Worm (Caenorhabditis elegans) whole organism, L4/young adult: ENCODE results near the gene C31C9.6.
"Not testable (repeated sequence)": the region's sequence is repeated elsewhere in the genome, so short reads cannot be mapped to it uniquely, and the experiment has no call there.

Experiments used
- W03F9.2 ChIP-seq: fragments of 150-350 bp; optimal IDR thresholded peaks from 2 replicates; lab custom pipeline; 2014; ENCODE audit warnings: missing biosample characterization, missing genetic modification characterization
- dao-5 ChIP-seq: sonication (generic microtip); optimal IDR thresholded peaks from 2 replicates; lab custom pipeline; 2016; ENCODE audit warnings: missing genotype, missing genetic modification characterization, moderate library complexity, missing compliant biosample characterization
- him-1 ChIP-seq: sonication (generic microtip); optimal IDR thresholded peaks from 2 replicates; lab custom pipeline; 2016; ENCODE audit warnings: missing genotype, missing genetic modification reagents, missing genetic modification characterization, missing compliant biosample characterization

C31C9.6 gene

ce11 chrII:13672057-13672456 lies 10.2 kb upstream of the C31C9.6 start:
- TF ChIP-seq dao-5 (tag; lab: Kevin White, UChicago) (no peak), him-1 (no peak), W03F9.2 (tag; lab: Kevin White, UChicago) (no peak)

DNA sequence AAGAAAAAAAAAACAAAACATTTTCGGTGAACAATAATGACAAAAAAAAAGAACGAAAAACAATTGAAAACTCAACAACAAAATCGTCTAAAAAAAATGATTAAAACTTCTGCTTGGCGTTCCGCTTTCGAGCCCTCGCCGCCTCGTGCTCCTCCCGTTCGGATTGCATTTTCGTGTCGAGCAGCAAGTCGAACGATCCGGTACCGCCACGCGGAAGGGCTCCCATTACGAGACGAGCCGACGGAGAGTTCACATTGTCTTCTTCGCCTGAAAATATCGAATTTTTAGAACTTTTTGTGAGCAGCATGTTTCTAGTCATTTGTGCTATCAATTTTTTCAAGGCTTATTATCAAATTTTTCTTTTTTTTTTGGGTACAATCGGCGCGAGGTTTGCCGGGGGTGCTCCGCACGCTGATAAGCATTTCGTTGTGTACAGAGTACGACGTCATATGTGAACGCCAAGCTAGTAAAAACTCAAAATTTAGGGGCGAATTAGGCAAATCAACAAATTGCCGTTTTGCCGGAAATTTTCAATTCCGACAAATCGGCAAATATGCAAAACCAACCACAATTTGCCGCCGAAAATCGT lies 8.9 kb upstream of the C31C9.6 start:
- TF ChIP-seq him-1 (no peak), W03F9.2 (tag; lab: Kevin White, UChicago) (no peak), dao-5 (tag; lab: Kevin White, UChicago) (no peak)

DNA sequence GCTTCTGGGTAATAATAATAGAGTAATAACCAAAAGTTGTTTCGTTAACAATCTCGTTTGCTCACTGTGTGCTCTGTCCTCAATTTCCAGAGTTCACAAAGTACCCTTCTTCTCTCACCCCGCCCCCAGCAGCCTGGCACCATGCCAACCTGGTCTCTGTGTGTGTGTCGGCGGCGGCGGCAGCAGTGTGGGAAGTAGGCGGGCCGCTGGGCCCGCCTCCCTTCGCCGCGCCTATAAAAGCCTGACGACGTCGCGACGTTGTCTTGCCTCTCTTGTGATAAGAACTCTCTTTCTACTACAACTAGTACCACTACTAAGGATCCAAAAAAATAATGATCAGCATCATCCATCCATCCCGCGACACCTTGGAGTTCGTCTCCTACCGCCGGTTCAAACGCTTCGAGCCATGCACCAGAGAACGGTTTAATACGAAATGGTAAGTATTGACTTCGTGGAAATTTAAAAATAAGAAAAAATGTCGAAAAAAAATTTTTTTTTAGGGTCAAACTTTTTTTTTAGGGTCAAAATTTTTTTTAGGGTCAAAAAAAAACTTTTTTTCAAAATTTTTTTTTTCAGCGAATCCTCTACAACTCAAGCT lies 7.1 kb upstream of the C31C9.6 start, which contains the start of gene C31C9.7:
C31C9.7 (plus strand) TSS at position 261 of the 598 bp plus-strand sequence.
- TF ChIP-seq dao-5 (tag; lab: Kevin White, UChicago) (no peak), him-1 (no peak), W03F9.2 (tag; lab: Kevin White, UChicago) (no peak)

ce11 chrII:13664993-13665680 lies 3.2 kb upstream of the C31C9.6 start:
- no peak for TF ChIP-seq dao-5 (tag; lab: Kevin White, UChicago)
- no peak for TF ChIP-seq W03F9.2 (tag; lab: Kevin White, UChicago)
- TF ChIP-seq him-1: no peak

DNA sequence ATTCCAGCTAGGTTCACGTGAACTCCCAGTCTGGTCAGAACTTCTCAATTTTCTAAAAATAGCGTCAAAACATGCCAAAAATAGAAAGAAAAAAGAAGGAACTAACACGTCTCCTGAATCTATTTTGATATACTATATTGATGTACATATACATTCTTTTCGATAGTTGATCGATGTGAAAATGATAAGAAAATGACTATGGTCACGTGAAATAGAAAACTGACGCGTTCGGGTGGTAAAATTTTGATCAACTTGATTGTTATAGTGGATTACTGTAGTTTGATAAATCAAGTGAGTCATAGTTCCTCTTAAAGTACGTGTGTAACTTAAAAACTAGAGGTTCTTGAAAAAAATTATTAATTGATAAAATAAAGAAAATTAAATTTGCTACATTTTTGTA lies 2.5 kb upstream of the C31C9.6 start:
- TF ChIP-seq dao-5 (tag; lab: Kevin White, UChicago): no peak
- TF ChIP-seq W03F9.2 (tag; lab: Kevin White, UChicago): no peak
- no peak for TF ChIP-seq him-1

DNA sequence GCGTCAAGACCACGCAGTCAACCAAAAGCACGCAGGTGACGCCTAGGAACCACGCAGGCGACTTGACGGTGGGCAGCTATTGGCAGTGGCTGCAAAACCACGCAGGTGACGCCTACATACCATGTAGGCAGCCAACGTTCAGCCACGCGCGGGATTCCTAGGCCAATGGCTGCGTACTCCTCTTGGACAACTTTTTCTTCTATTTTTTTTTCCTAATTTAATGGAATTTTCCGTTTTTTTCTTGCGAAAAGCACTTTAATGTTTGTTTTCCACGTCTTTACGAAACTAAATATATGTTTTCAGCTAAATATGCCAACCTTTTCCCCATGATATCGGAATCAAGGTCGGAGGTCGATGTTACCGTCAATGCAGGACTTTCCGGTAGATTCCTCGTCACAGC lies 7.2 kb downstream of the C31C9.6 start, which contains the start of gene C31C9.9:
C31C9.9 (plus strand) TSS at position 301 of the 400 bp plus-strand sequence.
- not testable (repeated sequence) for TF ChIP-seq W03F9.2 (tag; lab: Kevin White, UChicago); him-1; dao-5 (tag; lab: Kevin White, UChicago)

DNA sequence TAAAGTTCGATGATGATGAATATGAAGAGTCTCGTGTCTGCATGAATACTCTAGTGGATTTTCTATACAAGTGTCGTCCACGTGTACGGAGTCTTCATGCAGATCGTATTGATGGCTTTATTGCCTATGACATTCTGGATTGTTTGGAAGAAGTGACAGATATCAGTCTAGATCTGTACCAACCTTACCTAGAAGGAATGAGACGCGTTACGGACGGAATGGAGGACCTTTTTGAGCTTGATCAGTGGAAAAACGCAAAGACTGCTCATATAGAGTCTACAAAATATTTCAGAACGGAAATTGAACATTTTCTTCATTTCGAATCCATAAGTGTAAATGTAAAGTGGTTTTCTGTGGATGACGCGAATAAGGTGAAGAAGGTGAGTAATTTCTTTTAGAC lies 13.7 kb downstream of the C31C9.6 start, which contains the start of gene fbxa-169:
fbxa-169 (plus strand) TSS at position 301 of the 400 bp plus-strand sequence.
- TF ChIP-seq W03F9.2 (tag; lab: Kevin White, UChicago) (no peak), him-1 (no peak), dao-5 (tag; lab: Kevin White, UChicago) (no peak)

DNA sequence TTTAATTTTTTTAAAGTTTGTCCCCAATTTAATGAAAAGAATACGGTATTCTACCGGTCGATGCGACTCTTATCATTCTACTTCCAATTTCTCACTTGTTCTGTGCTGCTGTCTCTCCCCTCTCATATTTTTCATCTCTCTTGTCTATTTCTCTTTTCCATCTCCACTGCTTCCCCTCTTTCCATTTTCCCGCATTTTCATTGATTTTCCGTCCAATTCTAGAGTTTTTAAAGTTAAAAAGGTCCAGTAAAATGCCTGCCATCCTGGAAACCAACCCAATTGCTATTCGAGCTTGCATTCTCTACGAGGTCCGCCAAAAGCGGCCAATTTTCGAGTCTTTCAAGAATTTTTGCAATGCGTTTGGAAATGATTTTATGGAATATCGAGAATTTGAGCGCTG lies 20.6 kb downstream of the C31C9.6 start, which contains the start of gene fbxa-167:
fbxa-167 (plus strand) TSS at position 179 of the 400 bp plus-strand sequence.
- TF ChIP-seq dao-5 (tag; lab: Kevin White, UChicago) (no peak), W03F9.2 (tag; lab: Kevin White, UChicago) (no peak), him-1 (no peak)

DNA sequence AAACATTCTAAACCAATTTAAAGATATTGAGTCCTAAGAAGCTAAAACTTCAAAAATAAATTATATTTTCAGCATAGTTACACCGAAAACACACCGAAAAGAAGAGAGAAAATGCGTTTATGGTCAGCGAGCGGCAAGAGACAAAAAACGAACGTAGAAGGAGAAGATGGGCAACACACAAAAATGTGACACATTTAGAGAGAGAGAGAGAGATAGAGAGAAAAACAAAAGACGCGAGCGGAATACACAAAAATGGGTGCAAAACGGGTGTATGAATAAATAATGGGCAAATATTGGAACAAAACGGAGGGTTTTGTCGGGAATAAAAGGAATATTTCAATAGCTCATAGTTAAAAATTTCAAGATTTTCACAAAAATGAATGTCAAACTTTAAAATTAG lies 21.7 kb downstream of the C31C9.6 start:
- TF ChIP-seq dao-5 (tag; lab: Kevin White, UChicago) (no peak), W03F9.2 (tag; lab: Kevin White, UChicago) (no peak), him-1 (no peak)

DNA sequence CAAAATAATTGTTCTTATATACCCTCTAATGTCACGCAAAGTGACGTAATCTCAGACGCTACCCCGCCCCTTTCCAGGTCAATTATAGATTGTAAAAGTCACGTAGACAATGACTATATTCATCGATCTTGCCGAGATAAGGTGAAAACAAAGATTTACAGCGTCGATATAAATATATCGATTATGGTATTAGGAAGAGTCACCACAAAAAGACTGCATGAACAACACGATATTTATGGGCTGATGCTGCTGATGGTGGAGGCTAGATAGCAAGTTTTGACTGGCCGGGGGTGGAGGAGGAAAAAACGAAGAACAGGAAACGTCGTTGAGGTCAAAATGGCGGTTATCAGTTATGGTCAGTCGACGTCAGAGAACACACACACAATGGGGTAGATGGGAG lies 23.3 kb downstream of the C31C9.6 start:
- TF ChIP-seq W03F9.2 (tag; lab: Kevin White, UChicago): no peak
- TF ChIP-seq dao-5 (tag; lab: Kevin White, UChicago): no peak
- TF ChIP-seq him-1: no peak

- TF ChIP-seq dao-5 (tag; lab: Kevin White, UChicago) (no peak), him-1 (no peak), W03F9.2 (tag; lab: Kevin White, UChicago) (no peak)
These were observed 23.9 kb downstream of the C31C9.6 start, which contains the start of gene phdh-1 for ce11 chrII:13637941-13638489. Gene phdh-1 (minus strand): TSS chrII:13638480.

DNA sequence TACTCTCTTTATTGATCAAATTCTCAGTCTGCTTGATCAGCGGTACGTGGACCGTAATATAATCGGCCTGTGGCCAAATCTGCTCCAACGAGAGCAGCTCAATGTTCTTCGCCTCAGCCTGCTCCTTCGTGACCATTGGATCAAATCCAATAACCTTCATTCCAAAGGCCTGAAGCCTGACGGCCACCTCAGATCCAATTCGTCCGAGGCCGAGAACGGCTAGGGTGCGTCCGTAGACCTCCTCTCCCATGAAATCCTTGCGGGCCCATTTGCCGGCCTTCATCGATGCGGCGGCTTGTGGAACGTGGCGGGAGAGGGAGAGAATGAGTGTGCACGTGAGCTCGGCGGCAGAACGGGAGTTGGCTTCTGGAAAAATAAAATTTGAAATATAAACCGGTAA lies 24.4 kb downstream of the C31C9.6 start:
- TF ChIP-seq dao-5 (tag; lab: Kevin White, UChicago) (no peak), W03F9.2 (tag; lab: Kevin White, UChicago) (no peak), him-1 (no peak)

DNA sequence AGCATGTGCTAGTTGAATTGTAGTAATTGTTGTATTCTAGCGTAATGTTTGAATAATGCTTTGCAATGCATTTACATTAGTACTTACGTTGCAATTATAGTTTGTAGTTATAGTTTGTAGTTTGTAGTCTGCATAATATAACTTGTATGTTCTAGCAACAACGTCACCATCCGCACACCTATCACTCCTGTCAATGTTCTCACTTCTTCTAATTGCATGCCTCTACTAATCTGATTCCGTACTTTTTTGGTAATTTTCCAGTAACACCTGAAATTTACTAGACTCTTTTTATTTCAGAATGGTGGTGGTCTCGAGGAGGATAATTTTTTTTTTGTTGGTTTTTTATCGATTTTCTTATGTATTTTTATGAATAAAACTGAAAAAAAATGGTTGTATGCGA lies 25.3 kb downstream of the C31C9.6 start:
- no peak for TF ChIP-seq W03F9.2 (tag; lab: Kevin White, UChicago)
- no peak for TF ChIP-seq him-1

- TF ChIP-seq dao-5 (tag; lab: Kevin White, UChicago) (no peak), W03F9.2 (tag; lab: Kevin White, UChicago) (no peak), him-1 (no peak)
These were observed 29.7 kb downstream of the C31C9.6 start, which contains the start of gene tag-10 for ce11 chrII:13632238-13632637. Gene tag-10 (plus strand): TSS chrII:13632584.
